Worm (Caenorhabditis elegans): ENCODE measurements around the gene CC8.3.

DNA sequence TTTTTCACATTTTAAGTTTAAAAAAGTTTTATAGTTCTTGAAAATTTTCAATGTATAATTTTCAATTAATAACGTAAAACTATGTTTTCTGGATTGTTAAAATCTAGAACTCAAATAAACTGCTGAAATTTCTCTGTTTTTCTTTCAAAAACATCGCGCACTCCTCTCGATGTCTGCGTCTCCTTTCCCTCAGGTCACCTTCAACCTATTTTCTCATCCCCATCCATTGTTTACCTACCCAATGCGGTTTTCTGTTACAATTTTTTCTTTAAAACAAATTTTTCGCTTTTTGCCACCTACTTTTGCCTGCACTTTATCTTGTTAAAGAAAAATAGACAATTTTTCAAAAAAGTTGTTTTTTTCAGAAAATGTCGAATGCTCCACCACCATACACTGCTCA lies 8.8 kb downstream of the CC8.3 start, which contains the start of gene ZC416.2:
- TF ChIP-seq cog-1 (tag; optimal IDR thresholded peaks at IDR 0.05): no peak
- TF ChIP-seq ztf-29 (GFP tag; IDR thresholded peaks at IDR 0.05): no peak
- no peak for TF ChIP-seq klf-2 (GFP tag; conservative IDR thresholded peaks at IDR 0.05)
- no peak for TF ChIP-seq tab-1 (GFP tag; IDR thresholded peaks at IDR 0.05)
- TF ChIP-seq ztf-23 (GFP tag; IDR thresholded peaks at IDR 0.05): no peak
- no peak for TF ChIP-seq flt-1 (GFP tag; IDR thresholded peaks at IDR 0.05)
- no peak for TF ChIP-seq med-1 (GFP tag; optimal IDR thresholded peaks at IDR 0.05; ENCODE audit: insufficient read depth)
- no peak for TF ChIP-seq ref-1 (GFP tag; conservative IDR thresholded peaks at IDR 0.05)

Data from whole organism, midembryonic.